Worm (Caenorhabditis elegans): ENCODE data around the gene ZK593.3.

The ZK593.3 gene

ce11 chrIV:10933777-10934546 is 18.5 kb downstream of the ZK593.3 start (continued):
- TF ChIP-seq repo-1 (tag; optimal IDR thresholded peaks at IDR 0.05) (peak; percentile 94), Y53G8AR.9 (GFP tag; conservative IDR thresholded peaks at IDR 0.05) (peak; percentile 91), B0261.1 (tag; optimal IDR thresholded peaks at IDR 0.05) (peak; percentile 3), madf-3 (GFP tag; IDR thresholded peaks at IDR 0.05) (no peak), sdz-38 (tag; optimal IDR thresholded peaks at IDR 0.05) (no peak), gei-17 (GFP tag; optimal IDR thresholded peaks at IDR 0.05) (no peak), K11D2.4 (GFP tag; IDR thresholded peaks at IDR 0.05) (peak; percentile 63; the same call in 1 of the 2 replicates), hlh-26 (GFP tag; conservative IDR thresholded peaks at IDR 0.05) (no peak), snpc-3.4 (tag; optimal IDR thresholded peaks at IDR 0.05) (no peak), ceh-40 (GFP tag; IDR thresholded peaks at IDR 0.05) (no peak)

ce11 chrIV:10934786-10935185 is 19.3 kb downstream of the ZK593.3 start:
- TF ChIP-seq let-526 (GFP tag; IDR thresholded peaks at IDR 0.05), result no peak
- no peak for TF ChIP-seq mxl-1 (tag; optimal IDR thresholded peaks at IDR 0.05)
- no peak for TF ChIP-seq let-607 (tag; optimal IDR thresholded peaks at IDR 0.05)
- TF ChIP-seq pbrm-1 (GFP tag; IDR thresholded peaks at IDR 0.05), result 0 out of 2 replicates have a peak, but pooled peaks have one; percentile 5
- TF ChIP-seq Y53G8AR.9 (GFP tag; conservative IDR thresholded peaks at IDR 0.05), result no peak
- no peak for TF ChIP-seq nhr-27 (tag; optimal IDR thresholded peaks at IDR 0.05)
- TF ChIP-seq dpff-1 (tag; optimal IDR thresholded peaks at IDR 0.05), result no peak
- no peak for TF ChIP-seq F33H1.4 (GFP tag; IDR thresholded peaks at IDR 0.05)
- no peak for TF ChIP-seq gei-17 (GFP tag; optimal IDR thresholded peaks at IDR 0.05)
- 0 out of 2 replicates have a peak, but pooled peaks have one; percentile 7 for TF ChIP-seq C17E4.6 (GFP tag; IDR thresholded peaks at IDR 0.05)
- peak; percentile 56 for TF ChIP-seq ama-1 (optimal IDR thresholded peaks at IDR 0.05)
- no peak for TF ChIP-seq ama-1 (GFP tag; optimal IDR thresholded peaks at IDR 0.05)
- no peak for TF ChIP-seq somi-1 (GFP tag; optimal IDR thresholded peaks at IDR 0.05)
- no peak for TF ChIP-seq nfyb-1 (GFP tag; IDR thresholded peaks at IDR 0.05)
- 0 out of 2 replicates have a peak, but pooled peaks have one; percentile 9 for TF ChIP-seq Y95B8A.8 (GFP tag; IDR thresholded peaks at IDR 0.05)

ce11 chrIV:10935336-10935735 is 19.8 kb downstream of the ZK593.3 start:
- TF ChIP-seq zim-3 (tag; optimal IDR thresholded peaks at IDR 0.05), result no peak
- TF ChIP-seq ztf-18 (tag; optimal IDR thresholded peaks at IDR 0.05), result no peak
- no peak for TF ChIP-seq nhr-179 (tag; optimal IDR thresholded peaks at IDR 0.05)
- TF ChIP-seq rec-8 (tag; optimal IDR thresholded peaks at IDR 0.05), result no peak
- peak; percentile 66; the same call in 1 of the 2 replicates for TF ChIP-seq C06A6.2 (GFP tag; conservative IDR thresholded peaks at IDR 0.05)
- no peak for TF ChIP-seq ets-4 (GFP tag; optimal IDR thresholded peaks at IDR 0.05)
- TF ChIP-seq attf-5 (GFP tag; optimal IDR thresholded peaks at IDR 0.05), result peak; percentile 72
- no peak for TF ChIP-seq egl-18 (GFP tag; IDR thresholded peaks at IDR 0.05)
- no peak for TF ChIP-seq cebp-2 (GFP tag; IDR thresholded peaks at IDR 0.05)
- peak; percentile 93 for TF ChIP-seq ama-1 (optimal IDR thresholded peaks at IDR 0.05)
- no peak for TF ChIP-seq ama-1 (GFP tag; optimal IDR thresholded peaks at IDR 0.05)
- peak; percentile 71 for TF ChIP-seq K12H6.12 (tag; optimal IDR thresholded peaks at IDR 0.05)
- TF ChIP-seq dpl-1 (GFP tag; optimal IDR thresholded peaks at IDR 0.05), result no peak
- TF ChIP-seq nfyb-1 (GFP tag; IDR thresholded peaks at IDR 0.05), result peak; percentile 85
- no peak for TF ChIP-seq aptf-2 (GFP tag; conservative IDR thresholded peaks at IDR 0.05)
- no peak for TF ChIP-seq B0019.2 (GFP tag; conservative IDR thresholded peaks at IDR 0.05)
- TF ChIP-seq F57C9.4 (tag; optimal IDR thresholded peaks at IDR 0.05), result no peak
- no peak for TF ChIP-seq snpc-3.4 (tag; optimal IDR thresholded peaks at IDR 0.05)
- TF ChIP-seq ztf-25 (GFP tag; IDR thresholded peaks at IDR 0.05), result no peak
- TF ChIP-seq B0261.1 (tag; optimal IDR thresholded peaks at IDR 0.05), result no peak
- no peak for TF ChIP-seq bed-2 (GFP tag; IDR thresholded peaks at IDR 0.05)
- no peak for TF ChIP-seq akir-1 (GFP tag; optimal IDR thresholded peaks at IDR 0.05)
- TF ChIP-seq ztf-26 (tag; optimal IDR thresholded peaks at IDR 0.05), result peak; percentile 31
- TF ChIP-seq rpc-1 (optimal IDR thresholded peaks at IDR 0.05), result no peak
- TF ChIP-seq rpc-1 (tag; optimal IDR thresholded peaks at IDR 0.05), result no peak
- TF ChIP-seq ztf-22 (GFP tag; optimal IDR thresholded peaks at IDR 0.05), result peak; percentile 75
- no peak for TF ChIP-seq ceh-79 (tag; optimal IDR thresholded peaks at IDR 0.05)
- no peak for TF ChIP-seq sea-2 (GFP tag; IDR thresholded peaks at IDR 0.05)
